Worm (Caenorhabditis elegans): ENCODE measurements around the gene mib-1.
A peak's percentile ranks its signal among the peaks of the same experiment; 100 is the strongest.

mib-1 gene

DNA sequence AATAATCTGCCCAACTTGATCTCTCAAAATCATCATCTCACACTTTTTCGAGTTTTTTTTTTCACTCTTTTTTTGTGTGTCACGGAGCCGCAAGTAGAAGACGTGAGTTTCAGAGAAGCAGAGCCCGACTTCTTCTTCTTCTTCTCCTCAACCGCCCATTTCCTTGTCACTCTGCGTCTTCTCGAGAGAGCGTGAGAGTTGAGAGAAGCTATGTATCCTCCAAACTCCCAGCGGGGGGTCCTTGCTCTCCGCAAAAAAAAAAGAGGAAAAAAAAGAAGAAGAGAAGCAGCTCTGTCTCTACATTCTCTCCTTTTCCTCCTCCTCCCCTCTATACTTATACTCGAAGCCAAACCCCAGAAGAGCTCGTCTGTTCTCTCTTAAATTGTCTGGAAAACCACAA, 43.9 kb upstream of the mib-1 start (continued):
- peak in 1 of 2 experiments; percentile 35 for TF ChIP-seq lin-35 (GFP tag; optimal IDR thresholded peaks at IDR 0.05)
- no peak for TF ChIP-seq C34B4.2 (tag; optimal IDR thresholded peaks at IDR 0.05)
- TF ChIP-seq nhr-90 (tag; optimal IDR thresholded peaks at IDR 0.05; ENCODE audit: poor library complexity): no peak
- TF ChIP-seq skn-1 (tag; optimal IDR thresholded peaks at IDR 0.05): peak; percentile 20
- TF ChIP-seq ceh-82 (tag; optimal IDR thresholded peaks at IDR 0.05): peak in 2 of 3 experiments; percentile 31 to 80
- TF ChIP-seq nhr-77 (tag; optimal IDR thresholded peaks at IDR 0.05): no peak
- no peak for TF ChIP-seq nhr-11 (tag; optimal IDR thresholded peaks at IDR 0.05)
- no peak for TF ChIP-seq snpc-4 (tag; optimal IDR thresholded peaks at IDR 0.05)
- peak; percentile 27 for TF ChIP-seq snu-23 (GFP tag; optimal IDR thresholded peaks at IDR 0.05)
- TF ChIP-seq dsc-1 (tag; optimal IDR thresholded peaks at IDR 0.05): no peak
- TF ChIP-seq ztf-4 (tag; optimal IDR thresholded peaks at IDR 0.05): no peak
- TF ChIP-seq pag-3 (tag; optimal IDR thresholded peaks at IDR 0.05; ENCODE audit: borderline replicate concordance, insufficient read depth): no peak
- no peak for TF ChIP-seq rnt-1 (tag; optimal IDR thresholded peaks at IDR 0.05)
- TF ChIP-seq alr-1 (tag; optimal IDR thresholded peaks at IDR 0.05; ENCODE audit: borderline replicate concordance): no peak
- TF ChIP-seq fkh-4 (tag; optimal IDR thresholded peaks at IDR 0.05; ENCODE audit: borderline replicate concordance): no peak
- TF ChIP-seq ceh-8 (GFP tag; optimal IDR thresholded peaks at IDR 0.05): no peak
- no peak for TF ChIP-seq elt-2 (tag; optimal IDR thresholded peaks at IDR 0.05)
- TF ChIP-seq swsn-7 (tag; optimal IDR thresholded peaks at IDR 0.05): peak; percentile 32
- peak; percentile 79 for TF ChIP-seq lin-14 (GFP tag; optimal IDR thresholded peaks at IDR 0.05)
- no peak for TF ChIP-seq efl-3 (GFP tag; optimal IDR thresholded peaks at IDR 0.05)
- no peak for TF ChIP-seq vab-15 (tag; optimal IDR thresholded peaks at IDR 0.05)
- TF ChIP-seq ama-1 (optimal IDR thresholded peaks at IDR 0.05): no peak
- no peak for TF ChIP-seq mep-1 (tag; optimal IDR thresholded peaks at IDR 0.05)
- TF ChIP-seq ces-1 (GFP tag; optimal IDR thresholded peaks at IDR 0.05): no peak
- no peak for TF ChIP-seq C16A3.4 (tag; optimal IDR thresholded peaks at IDR 0.05)
- no peak for TF ChIP-seq elt-3 (tag; optimal IDR thresholded peaks at IDR 0.05)
- no peak for TF ChIP-seq nhr-84 (tag; optimal IDR thresholded peaks at IDR 0.05)
- TF ChIP-seq dpl-1 (GFP tag; optimal IDR thresholded peaks at IDR 0.05): no peak
- TF ChIP-seq zag-1 (tag; optimal IDR thresholded peaks at IDR 0.05): no peak
- TF ChIP-seq nhr-85 (tag): no peak
- no peak for TF ChIP-seq nhr-19 (GFP tag; conservative IDR thresholded peaks at IDR 0.05)
- no peak for TF ChIP-seq irx-1 (tag; optimal IDR thresholded peaks at IDR 0.05)
- peak; percentile 67 for TF ChIP-seq fkh-10 (GFP tag; optimal IDR thresholded peaks at IDR 0.05)
- no peak for TF ChIP-seq lin-13 (GFP tag; optimal IDR thresholded peaks at IDR 0.05)
- no peak for TF ChIP-seq nhr-76 (tag; optimal IDR thresholded peaks at IDR 0.05)
- no peak for TF ChIP-seq ceh-90 (tag; optimal IDR thresholded peaks at IDR 0.05)
- no peak for TF ChIP-seq ets-5 (GFP tag; IDR thresholded peaks at IDR 0.05)
- peak; percentile 50 for TF ChIP-seq nhr-71 (tag; optimal IDR thresholded peaks at IDR 0.05)
- TF ChIP-seq pqm-1 (tag; optimal IDR thresholded peaks at IDR 0.05): no peak
- no peak for TF ChIP-seq unc-98 (GFP tag; IDR thresholded peaks at IDR 0.05)
- no peak for TF ChIP-seq unc-30 (tag; optimal IDR thresholded peaks at IDR 0.05)
- no peak for TF ChIP-seq lin-39 (tag; optimal IDR thresholded peaks at IDR 0.05)
- no peak for TF ChIP-seq jun-1 (tag; optimal IDR thresholded peaks at IDR 0.05)
- TF ChIP-seq lsy-2 (tag; optimal IDR thresholded peaks at IDR 0.05): peak in 1 of 2 experiments; percentile 50
- TF ChIP-seq egl-13 (tag; optimal IDR thresholded peaks at IDR 0.05): peak; percentile 16
- TF ChIP-seq ztf-11 (tag; optimal IDR thresholded peaks at IDR 0.05): no peak
- no peak for TF ChIP-seq mab-9 (GFP tag; IDR thresholded peaks at IDR 0.05)
- TF ChIP-seq unc-86 (tag; optimal IDR thresholded peaks at IDR 0.05): peak; percentile 45
- no peak for TF ChIP-seq hpl-2 (GFP tag; optimal IDR thresholded peaks at IDR 0.05)
- no peak for TF ChIP-seq sox-4 (tag; optimal IDR thresholded peaks at IDR 0.05)
- no peak for TF ChIP-seq fos-1 (tag; optimal IDR thresholded peaks at IDR 0.05)
- no peak for TF ChIP-seq lir-3 (tag; optimal IDR thresholded peaks at IDR 0.05; ENCODE audit: poor library complexity)
- no peak for TF ChIP-seq Y116A8C.19 (tag; optimal IDR thresholded peaks at IDR 0.05; ENCODE audit: borderline replicate concordance)
- TF ChIP-seq sup-37 (GFP tag; optimal IDR thresholded peaks at IDR 0.05): no peak

Measured in whole organism, L1 larva.